Worm (Caenorhabditis elegans) whole organism, young adult: ENCODE data around the gene zipt-9.
A peak's percentile ranks its signal among the peaks of the same experiment; 100 is the strongest.

Source experiments
- B0019.2 ChIP-seq: fragments of 200-800 bp; sonication (Bioruptor generic); conservative IDR thresholded peaks from 2 replicates; pipeline ENCODE4 v1.3.6; 2022; ENCODE audit warnings: missing genetic modification reagents, missing genetic modification characterization, missing compliant biosample characterization
- C06A6.2 ChIP-seq: fragments of 200-800 bp; sonication (Bioruptor generic); conservative IDR thresholded peaks from 2 replicates; pipeline ENCODE4 v1.3.6; 2022; ENCODE audit warnings: missing genetic modification characterization, missing compliant biosample characterization
- F10E7.11 ChIP-seq: sonication (generic microtip); optimal IDR thresholded peaks from 2 replicates; lab custom pipeline; 2017; ENCODE audit warnings: mild to moderate bottlenecking, missing genetic modification characterization, moderate library complexity, missing compliant biosample characterization
- Y53G8AR.9 ChIP-seq: fragments of 200-800 bp; sonication (Bioruptor generic); conservative IDR thresholded peaks from 2 replicates; pipeline ENCODE4 v1.3.6; 2022; ENCODE audit warnings: missing genetic modification reagents, missing genetic modification characterization, missing compliant biosample characterization
- Y56A3A.18 ChIP-seq: fragments of 200-800 bp; sonication (Bioruptor generic); IDR thresholded peaks from 2 replicates; pipeline ENCODE4 v1.3.6; 2022; ENCODE audit warnings: missing genetic modification reagents, missing genetic modification characterization, missing compliant biosample characterization
- Y95B8A.8 ChIP-seq: fragments of 200-800 bp; sonication (Bioruptor generic); IDR thresholded peaks from 2 replicates; pipeline ENCODE4 v1.3.6; 2022; ENCODE audit warnings: missing genetic modification reagents, missing genetic modification characterization, missing compliant biosample characterization
- athp-1 ChIP-seq: sonication (generic microtip); optimal IDR thresholded peaks from 2 replicates; lab custom pipeline; 2017; ENCODE audit warnings: mild to moderate bottlenecking, missing genetic modification characterization, missing compliant biosample characterization
- attf-6 ChIP-seq: fragments of 200-800 bp; sonication (Bioruptor generic); IDR thresholded peaks from 2 replicates; pipeline ENCODE4 v1.3.6; 2022; ENCODE audit warnings: missing genetic modification reagents, missing genetic modification characterization, missing compliant biosample characterization
- ceh-27 ChIP-seq: fragments of 200-800 bp; sonication (Bioruptor generic); optimal IDR thresholded peaks from 2 replicates; lab custom pipeline; 2018; ENCODE audit warnings: mild to moderate bottlenecking, missing genetic modification characterization, moderate library complexity, missing compliant biosample characterization
- ceh-79 ChIP-seq: sonication (generic microtip); optimal IDR thresholded peaks from 2 replicates; lab custom pipeline; 2017; ENCODE audit warnings: mild to moderate bottlenecking, missing genetic modification characterization, missing compliant biosample characterization
- dox-1 ChIP-seq: fragments of 200-800 bp; sonication (Bioruptor generic); IDR thresholded peaks from 2 replicates; pipeline ENCODE4 v1.3.6; 2022; ENCODE audit warnings: missing genetic modification reagents, missing genetic modification characterization, missing compliant biosample characterization
- egrh-3 ChIP-seq: fragments of 200-800 bp; sonication (Bioruptor generic); IDR thresholded peaks from 2 replicates; pipeline ENCODE4 v1.3.6; 2022; ENCODE audit warnings: missing genetic modification reagents, missing genetic modification characterization, missing compliant biosample characterization
- ekl-4 ChIP-seq: fragments of 200-800 bp; sonication (Bioruptor generic); IDR thresholded peaks from 2 replicates; pipeline ENCODE4 v1.3.6; 2022; ENCODE audit warnings: missing genetic modification reagents, missing genetic modification characterization, missing compliant biosample characterization
- him-1 ChIP-seq: sonication (generic microtip); optimal IDR thresholded peaks from 2 replicates; lab custom pipeline; 2016; ENCODE audit warnings: missing genotype, missing genetic modification reagents, missing genetic modification characterization, missing compliant biosample characterization
- hrde-1 ChIP-seq: sonication (generic microtip); optimal IDR thresholded peaks from 2 replicates; lab custom pipeline; 2016; ENCODE audit warnings: missing genetic modification characterization, mild to moderate bottlenecking, missing compliant biosample characterization, moderate library complexity, missing genotype, missing genetic modification reagents, borderline replicate concordance
- hsf-1 ChIP-seq: fragments of 200-800 bp; sonication (Bioruptor generic); IDR thresholded peaks from 2 replicates; pipeline ENCODE4 v1.3.6; 2022; ENCODE audit warnings: missing genetic modification reagents, missing genetic modification characterization, missing compliant biosample characterization
- lin-26 ChIP-seq: fragments of 200-800 bp; sonication (Bioruptor generic); IDR thresholded peaks from 2 replicates; pipeline ENCODE4 v1.3.6; 2022; ENCODE audit warnings: missing genetic modification reagents, missing genetic modification characterization, missing compliant biosample characterization
- lin-35 ChIP-seq, 3 experiments: fragments of 150-350 bp in 2 of 3; sonication (generic microtip) in 1 of 3; optimal IDR thresholded peaks; 2 replicates each; lab custom pipeline; 2014 to 2018; ENCODE audit warnings: missing biosample characterization in 3 of 3, missing genetic modification characterization in 3 of 3, missing genetic modification reagents in 3 of 3
- madf-10 ChIP-seq: sonication (generic microtip); optimal IDR thresholded peaks from 2 replicates; lab custom pipeline; 2016; ENCODE audit warnings: mild to moderate bottlenecking, missing genetic modification characterization, missing compliant biosample characterization
- madf-3 ChIP-seq: fragments of 200-800 bp; sonication (Bioruptor generic); IDR thresholded peaks from 2 replicates; pipeline ENCODE4 v1.3.6; 2022; ENCODE audit warnings: missing genetic modification reagents, missing genetic modification characterization, missing compliant biosample characterization
- madf-6 ChIP-seq: fragments of 200-800 bp; sonication (Bioruptor generic); IDR thresholded peaks from 2 replicates; pipeline ENCODE4 v1.3.6; 2022; ENCODE audit warnings: missing genetic modification reagents, missing genetic modification characterization, missing compliant biosample characterization
- madf-8 ChIP-seq: fragments of 200-800 bp; sonication (Bioruptor generic); conservative IDR thresholded peaks from 2 replicates; pipeline ENCODE4 v1.3.6; 2022; ENCODE audit warnings: missing genetic modification reagents, missing genetic modification characterization, missing compliant biosample characterization
- nfyb-1 ChIP-seq: fragments of 200-800 bp; sonication (Bioruptor generic); IDR thresholded peaks from 2 replicates; pipeline ENCODE4 v1.3.6; 2022; ENCODE audit warnings: missing genetic modification reagents, missing genetic modification characterization, missing compliant biosample characterization
- rec-8 ChIP-seq, 2 experiments: sonication (generic microtip); optimal IDR thresholded peaks; 2 replicates each; lab custom pipeline; 2016; ENCODE audit warnings: mild to moderate bottlenecking in 2 of 2, missing genetic modification characterization in 2 of 2, missing genetic modification reagents in 2 of 2, missing genotype in 2 of 2, missing biosample characterization in 1 of 2, missing compliant biosample characterization in 1 of 2, moderate library complexity in 1 of 2
- sdz-38 ChIP-seq: sonication (generic microtip); optimal IDR thresholded peaks from 2 replicates; lab custom pipeline; 2016; ENCODE audit warnings: missing genotype, missing genetic modification characterization, missing compliant biosample characterization
- sea-2 ChIP-seq: fragments of 200-800 bp; sonication (Bioruptor generic); IDR thresholded peaks from 2 replicates; pipeline ENCODE4 v1.3.6; 2022; ENCODE audit warnings: missing genetic modification characterization, missing compliant biosample characterization
- snpc-1.1 ChIP-seq: sonication (generic microtip); optimal IDR thresholded peaks from 2 replicates; lab custom pipeline; 2017; ENCODE audit warnings: missing genetic modification characterization, mild to moderate bottlenecking, missing compliant biosample characterization, antibody characterized with exemption, moderate library complexity, missing genotype, missing genetic modification reagents; ENCODE audit not compliant: insufficient read depth
- snpc-1.3 ChIP-seq: sonication (generic microtip); optimal IDR thresholded peaks from 2 replicates; lab custom pipeline; 2017; ENCODE audit warnings: missing genetic modification characterization, mild to moderate bottlenecking, missing compliant biosample characterization, antibody characterized with exemption, moderate library complexity, missing genotype, missing genetic modification reagents; ENCODE audit not compliant: insufficient read depth
- snpc-3.4 ChIP-seq: sonication (generic microtip); optimal IDR thresholded peaks from 2 replicates; lab custom pipeline; 2017; ENCODE audit warnings: missing genetic modification characterization, mild to moderate bottlenecking, missing compliant biosample characterization, antibody characterized with exemption, moderate library complexity, missing genotype, missing genetic modification reagents
- sptf-2 ChIP-seq: fragments of 200-800 bp; sonication (Bioruptor generic); optimal IDR thresholded peaks from 2 replicates; lab custom pipeline; 2018; ENCODE audit warnings: mild to moderate bottlenecking, missing genetic modification characterization, missing compliant biosample characterization
- unc-130 ChIP-seq: sonication (generic microtip); optimal IDR thresholded peaks from 2 replicates; lab custom pipeline; 2016; ENCODE audit warnings: missing genetic modification reagents, missing genetic modification characterization, missing compliant biosample characterization
- unc-62 ChIP-seq: fragments of 150-350 bp; optimal IDR thresholded peaks from 2 replicates; lab custom pipeline; 2014; ENCODE audit warnings: missing biosample characterization, missing genetic modification reagents, missing genetic modification characterization
- zfh-2 ChIP-seq: fragments of 200-800 bp; sonication (Bioruptor generic); conservative IDR thresholded peaks from 2 replicates; pipeline ENCODE4 v1.3.6; 2022; ENCODE audit warnings: missing genetic modification reagents, missing genetic modification characterization, missing compliant biosample characterization
- ztf-25 ChIP-seq: fragments of 200-800 bp; sonication (Bioruptor generic); IDR thresholded peaks from 2 replicates; pipeline ENCODE4 v1.3.6; 2022; ENCODE audit warnings: missing genetic modification reagents, missing genetic modification characterization, missing compliant biosample characterization
- ztf-26 ChIP-seq: sonication (generic microtip); optimal IDR thresholded peaks from 2 replicates; lab custom pipeline; 2017; ENCODE audit warnings: missing genetic modification characterization, missing compliant biosample characterization
- ztf-6 ChIP-seq: fragments of 200-800 bp; sonication (Bioruptor generic); IDR thresholded peaks from 2 replicates; pipeline ENCODE4 v1.3.6; 2022; ENCODE audit warnings: missing genetic modification reagents, missing genetic modification characterization, missing compliant biosample characterization

Gene zipt-9

DNA sequence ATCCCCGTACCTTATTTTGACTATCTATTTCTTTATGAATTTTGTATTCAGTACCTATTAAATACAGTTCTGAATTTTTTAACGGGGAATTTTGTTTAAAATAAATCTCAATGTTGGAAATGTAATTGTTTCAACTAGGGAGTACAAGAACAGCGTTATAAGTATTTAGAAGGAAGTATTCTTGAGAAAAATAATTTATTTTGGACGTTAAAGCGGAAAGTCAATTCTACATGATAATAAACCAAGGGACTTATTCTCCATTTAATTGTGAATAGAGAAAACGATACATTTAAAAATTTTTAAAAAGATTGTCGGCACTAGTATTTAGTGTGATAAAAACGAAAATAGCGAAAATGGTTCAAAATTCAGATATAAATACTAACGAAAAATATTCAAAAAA is 45.9 kb downstream of the zipt-9 start (continued):
- TF ChIP-seq snpc-1.3 (tag; lab: Kevin White, UChicago) (peak; percentile 10), madf-8 (GFP tag; lab: Robert Waterston, UW) (peak; percentile 34; the same call in 1 of the 2 replicates), hrde-1 (tag; lab: Kevin White, UChicago) (peak; percentile 87), Y56A3A.18 (GFP tag; lab: Robert Waterston, UW) (peak; percentile 77), lin-26 (GFP tag; lab: Robert Waterston, UW) (peak; percentile 76), ekl-4 (GFP tag; lab: Robert Waterston, UW) (peak; percentile 77), sdz-38 (no peak), B0019.2 (GFP tag; lab: Robert Waterston, UW) (no peak), dox-1 (GFP tag; lab: Robert Waterston, UW) (no peak), ceh-27 (no peak), him-1 (tag; lab: Kevin White, UChicago) (peak; percentile 71), athp-1 (peak; percentile 64), madf-6 (GFP tag; lab: Robert Waterston, UW) (peak; percentile 72), rec-8 (tag; optimal IDR thresholded peaks at IDR 0.05; lab: Kevin White, UChicago) (no peak), ceh-79 (tag; lab: Kevin White, UChicago) (no peak), C06A6.2 (GFP tag; lab: Robert Waterston, UW) (no peak), snpc-1.1 (tag; lab: Kevin White, UChicago) (peak; percentile 27), Y95B8A.8 (GFP tag; lab: Robert Waterston, UW) (peak; percentile 73), ztf-25 (no peak), egrh-3 (GFP tag; lab: Robert Waterston, UW) (no peak), ztf-26 (tag; lab: Kevin White, UChicago) (no peak), Y53G8AR.9 (GFP tag; lab: Robert Waterston, UW) (peak; percentile 75; the same call in 1 of the 2 replicates), hsf-1 (GFP tag; lab: Robert Waterston, UW) (peak; percentile 78), sptf-2 (GFP tag; lab: Kevin White, UChicago) (no peak), attf-6 (peak; percentile 25; the same call in 1 of the 2 replicates), madf-10 (tag; lab: Kevin White, UChicago) (no peak), lin-35 (GFP tag; optimal IDR thresholded peaks at IDR 0.05; lab: Kevin White, UChicago) (peak in 2 of 3 experiments; percentile 6 to 45), nfyb-1 (GFP tag; lab: Robert Waterston, UW) (0 out of 2 replicates have a peak, but pooled peaks have one; percentile 22), snpc-3.4 (tag; lab: Kevin White, UChicago) (peak; percentile 83), sea-2 (no peak), F10E7.11 (tag; lab: Kevin White, UChicago) (peak; percentile 68), unc-62 (GFP tag; lab: Kevin White, UChicago) (no peak), unc-130 (GFP tag; lab: Kevin White, UChicago) (peak; percentile 7), ztf-6 (GFP tag; lab: Robert Waterston, UW) (no peak)

DNA sequence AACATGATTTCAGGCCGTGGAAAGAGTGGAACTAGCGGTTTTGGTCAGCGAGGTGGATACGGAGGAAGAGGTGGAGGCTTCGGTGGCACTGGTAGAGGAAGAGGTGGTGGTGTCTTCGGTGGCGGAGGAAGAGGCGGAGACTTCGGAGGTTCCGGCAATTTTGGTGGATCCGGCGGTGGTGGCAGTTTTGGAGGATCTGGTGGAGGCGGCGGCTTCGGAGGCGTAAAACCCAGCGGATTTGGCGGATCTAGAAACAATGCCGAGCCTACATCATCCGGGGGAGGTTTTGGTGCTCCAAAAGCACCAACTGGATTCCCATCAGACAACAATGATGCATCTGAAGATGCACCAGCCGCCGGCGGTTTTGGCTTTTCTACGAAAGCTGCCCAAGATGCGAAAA is 46.7 kb downstream of the zipt-9 start:
- peak; percentile 82; the same call in 1 of the 2 replicates for TF ChIP-seq egrh-3 (GFP tag; lab: Robert Waterston, UW)
- TF ChIP-seq sea-2: no peak
- TF ChIP-seq madf-3 (GFP tag; lab: Robert Waterston, UW): 0 out of 2 replicates have a peak, but pooled peaks have one; percentile 50
- peak; percentile 12; the same call in 1 of the 2 replicates for TF ChIP-seq nfyb-1 (GFP tag; lab: Robert Waterston, UW)
- peak; percentile 90 for TF ChIP-seq zfh-2 (GFP tag; lab: Robert Waterston, UW)
